Worm (Caenorhabditis elegans) whole organism, L4 larva: ENCODE measurements around the gene F47B7.4.

Experiments used
- D1046.2 ChIP-seq: fragments of 200-800 bp; sonication (Bioruptor generic); IDR thresholded peaks from 2 replicates; pipeline ENCODE4 v1.3.6; 2022; ENCODE audit warnings: missing genetic modification characterization, missing compliant biosample characterization
- F26F4.8 ChIP-seq: fragments of 200-800 bp; sonication (Bioruptor generic); conservative IDR thresholded peaks from 2 replicates; pipeline ENCODE4 v1.3.6; 2022; ENCODE audit warnings: missing genetic modification characterization, missing compliant biosample characterization
- F37D6.2 ChIP-seq: sonication (generic microtip); optimal IDR thresholded peaks from 2 replicates; lab custom pipeline; 2016; ENCODE audit warnings: mild to moderate bottlenecking, missing genetic modification characterization, missing compliant biosample characterization
- F49E8.2 ChIP-seq: sonication (generic microtip); optimal IDR thresholded peaks from 2 replicates; lab custom pipeline; 2016; ENCODE audit warnings: missing compliant biosample characterization, mild to moderate bottlenecking, missing genetic modification characterization, borderline replicate concordance
- R02D3.7 ChIP-seq: fragments of 150-350 bp; sonication (generic microtip); optimal IDR thresholded peaks from 3 replicates; lab custom pipeline; 2014; ENCODE audit warnings: missing biosample characterization, missing genetic modification characterization
- T26A8.4 ChIP-seq: fragments of 200-800 bp; sonication (Bioruptor generic); IDR thresholded peaks from 2 replicates; pipeline ENCODE4 v1.3.6; 2022; ENCODE audit warnings: missing genetic modification characterization, missing compliant biosample characterization
- Y48G9A.11 ChIP-seq: fragments of 200-800 bp; sonication (Bioruptor generic); IDR thresholded peaks from 2 replicates; pipeline ENCODE4 v1.3.6; 2022; ENCODE audit warnings: missing genetic modification reagents, missing genetic modification characterization, missing compliant biosample characterization
- Y5F2A.4 ChIP-seq: fragments of 200-800 bp; sonication (Bioruptor generic); optimal IDR thresholded peaks from 2 replicates; lab custom pipeline; 2018; ENCODE audit warnings: mild to moderate bottlenecking, missing genetic modification characterization, missing compliant biosample characterization
- ceh-32 ChIP-seq: sonication (generic microtip); optimal IDR thresholded peaks from 2 replicates; lab custom pipeline; 2016; ENCODE audit warnings: mild to moderate bottlenecking, missing genetic modification characterization, missing compliant biosample characterization; ENCODE audit not compliant: poor library complexity
- ceh-44 ChIP-seq: fragments of 200-800 bp; sonication (Bioruptor generic); IDR thresholded peaks from 2 replicates; pipeline ENCODE4 v1.3.6; 2022; ENCODE audit warnings: missing genetic modification reagents, missing genetic modification characterization, missing compliant biosample characterization
- daf-12 ChIP-seq: fragments of 150-350 bp; optimal IDR thresholded peaks from 2 replicates; lab custom pipeline; 2014; ENCODE audit warnings: missing biosample characterization, missing genetic modification reagents, missing genetic modification characterization
- daf-16 ChIP-seq, 3 experiments: sonication (generic microtip); optimal IDR thresholded peaks; 2 replicates each; lab custom pipeline; 2016 to 2017; ENCODE audit warnings: missing genetic modification characterization in 3 of 3, missing genetic modification reagents in 3 of 3, mild to moderate bottlenecking in 2 of 3, missing compliant biosample characterization in 2 of 3, missing biosample characterization in 1 of 3, moderate library complexity in 1 of 3
- daf-19 ChIP-seq: fragments of 200-800 bp; sonication (Bioruptor generic); conservative IDR thresholded peaks from 2 replicates; pipeline ENCODE4 v1.3.6; 2022; ENCODE audit warnings: missing genetic modification characterization, missing compliant biosample characterization
- daf-8 ChIP-seq: fragments of 200-800 bp; sonication (Bioruptor generic); IDR thresholded peaks from 2 replicates; pipeline ENCODE4 v1.3.6; 2022; ENCODE audit warnings: missing genetic modification characterization, missing compliant biosample characterization
- dmd-8 ChIP-seq: fragments of 200-800 bp; sonication (Bioruptor generic); IDR thresholded peaks from 2 replicates; pipeline ENCODE4 v1.3.6; 2022; ENCODE audit warnings: missing genetic modification characterization, missing compliant biosample characterization
- dpl-1 ChIP-seq: fragments of 150-350 bp; optimal IDR thresholded peaks from 2 replicates; lab custom pipeline; 2014; ENCODE audit warnings: missing biosample characterization, missing genetic modification reagents, missing genetic modification characterization
- dve-1 ChIP-seq: sonication (generic microtip); optimal IDR thresholded peaks from 2 replicates; lab custom pipeline; 2017; ENCODE audit warnings: antibody characterized with exemption, mild to moderate bottlenecking, missing genetic modification characterization, missing compliant biosample characterization; ENCODE audit not compliant: insufficient read depth
- hmg-1.1 ChIP-seq: fragments of 200-800 bp; sonication (Bioruptor generic); IDR thresholded peaks from 2 replicates; pipeline ENCODE4 v1.3.6; 2022; ENCODE audit warnings: missing genetic modification reagents, missing genetic modification characterization, missing compliant biosample characterization
- lin-1 ChIP-seq: fragments of 200-800 bp; sonication (Bioruptor generic); IDR thresholded peaks from 2 replicates; pipeline ENCODE4 v1.3.6; 2022; ENCODE audit warnings: missing genetic modification reagents, missing genetic modification characterization, missing compliant biosample characterization
- lin-13 ChIP-seq: fragments of 150-350 bp; optimal IDR thresholded peaks from 2 replicates; lab custom pipeline; 2014; ENCODE audit warnings: missing biosample characterization, missing genetic modification reagents, missing genetic modification characterization
- lin-29 ChIP-seq: fragments of 200-800 bp; sonication (Bioruptor generic); IDR thresholded peaks from 2 replicates; pipeline ENCODE4 v1.3.6; 2022; ENCODE audit warnings: missing genetic modification reagents, missing genetic modification characterization, missing compliant biosample characterization
- lin-38 ChIP-seq: fragments of 200-800 bp; sonication (Bioruptor generic); IDR thresholded peaks from 2 replicates; pipeline ENCODE4 v1.3.6; 2022; ENCODE audit warnings: missing genetic modification reagents, missing genetic modification characterization, missing compliant biosample characterization
- lin-39 ChIP-seq: fragments of 150-350 bp; optimal IDR thresholded peaks from 2 replicates; lab custom pipeline; 2014; ENCODE audit warnings: missing biosample characterization, missing genetic modification reagents, missing genetic modification characterization
- madf-5 ChIP-seq, 2 experiments: fragments of 200-800 bp; sonication (Bioruptor generic); IDR thresholded peaks; 2 replicates each; pipeline ENCODE4 v1.3.6; 2022; ENCODE audit warnings: missing compliant biosample characterization in 2 of 2, missing genetic modification characterization in 2 of 2
- mdl-1 ChIP-seq, 2 experiments: fragments of 150-350 bp in 1 of 2; sonication (generic microtip) in 1 of 2; optimal IDR thresholded peaks; 2 replicates each; lab custom pipeline; 2014 to 2017; ENCODE audit warnings: missing biosample characterization in 2 of 2, missing genetic modification characterization in 2 of 2
- nhr-11 ChIP-seq: fragments of 150-350 bp; optimal IDR thresholded peaks from 2 replicates; lab custom pipeline; 2014; ENCODE audit warnings: missing biosample characterization, missing genetic modification characterization
- saeg-2 ChIP-seq: fragments of 200-800 bp; sonication (Bioruptor generic); IDR thresholded peaks from 2 replicates; pipeline ENCODE4 v1.3.6; 2022; ENCODE audit warnings: missing genetic modification reagents, missing genetic modification characterization, missing compliant biosample characterization
- spr-3 ChIP-seq: fragments of 200-800 bp; sonication (Bioruptor generic); optimal IDR thresholded peaks from 2 replicates; lab custom pipeline; 2018; ENCODE audit warnings: mild to moderate bottlenecking, missing genetic modification characterization, missing compliant biosample characterization
- tra-1 ChIP-seq: fragments of 200-800 bp; sonication (Bioruptor generic); IDR thresholded peaks from 2 replicates; pipeline ENCODE4 v1.3.6; 2022; ENCODE audit warnings: missing genetic modification reagents, missing genetic modification characterization, missing compliant biosample characterization
- unc-62 ChIP-seq, 3 experiments: fragments of 150-350 bp in 1 of 3; sonication (generic microtip); optimal IDR thresholded peaks in 2 of 3; peaks in 1 of 3; 1 replicate in 1 of 3; 2 replicates in 2 of 3; lab custom pipeline; 2014 to 2017; ENCODE audit warnings: missing biosample characterization in 3 of 3, missing genetic modification characterization in 3 of 3, missing genetic modification reagents in 3 of 3, missing genotype in 1 of 3
- zag-1 ChIP-seq: fragments of 150-350 bp; optimal IDR thresholded peaks from 2 replicates; lab custom pipeline; 2014; ENCODE audit warnings: missing biosample characterization, missing genetic modification characterization
- zfp-2 ChIP-seq: sonication (generic microtip); optimal IDR thresholded peaks from 2 replicates; lab custom pipeline; 2016; ENCODE audit warnings: mild to moderate bottlenecking, missing genetic modification characterization, missing compliant biosample characterization
- zfp-3 ChIP-seq: fragments of 200-800 bp; sonication (Bioruptor generic); conservative IDR thresholded peaks from 2 replicates; pipeline ENCODE4 v1.3.6; 2022; ENCODE audit warnings: missing genetic modification reagents, missing genetic modification characterization, missing compliant biosample characterization
- ztf-11 ChIP-seq: fragments of 150-350 bp; optimal IDR thresholded peaks from 2 replicates; lab custom pipeline; 2014; ENCODE audit warnings: missing biosample characterization, missing genetic modification characterization

The F47B7.4 gene

ce11 chrX:3814827-3815226 is 48.4 kb upstream of the F47B7.4 start (continued):
- TF ChIP-seq daf-19 (GFP tag; lab: Robert Waterston, UW) (no peak), daf-16 (GFP tag; optimal IDR thresholded peaks at IDR 0.05; lab: Kevin White, UChicago) (no peak), daf-16 (tag; optimal IDR thresholded peaks at IDR 0.05; lab: Kevin White, UChicago) (peak; percentile 97), T26A8.4 (GFP tag; lab: Robert Waterston, UW) (no peak), daf-12 (tag; lab: Kevin White, UChicago) (no peak), tra-1 (no peak), R02D3.7 (no peak), dve-1 (tag; lab: Kevin White, UChicago) (peak; percentile 34), lin-29 (GFP tag; lab: Robert Waterston, UW) (no peak), lin-1 (GFP tag; lab: Robert Waterston, UW) (no peak), dpl-1 (no peak), daf-8 (GFP tag; lab: Robert Waterston, UW) (no peak), lin-39 (tag; lab: Kevin White, UChicago) (no peak), D1046.2 (no peak), hmg-1.1 (GFP tag; lab: Robert Waterston, UW) (no peak), lin-38 (GFP tag; lab: Robert Waterston, UW) (no peak), ceh-32 (tag; lab: Kevin White, UChicago) (no peak), mdl-1 (tag; optimal IDR thresholded peaks at IDR 0.05; lab: Kevin White, UChicago) (peak in 1 of 2 experiments; percentile 11), dmd-8 (GFP tag; lab: Robert Waterston, UW) (no peak), ceh-44 (GFP tag; lab: Robert Waterston, UW) (no peak), spr-3 (GFP tag; lab: Kevin White, UChicago) (no peak), saeg-2 (GFP tag; lab: Robert Waterston, UW) (no peak), madf-5 (GFP tag; IDR thresholded peaks at IDR 0.05; lab: Robert Waterston, UW) (no peak)

DNA sequence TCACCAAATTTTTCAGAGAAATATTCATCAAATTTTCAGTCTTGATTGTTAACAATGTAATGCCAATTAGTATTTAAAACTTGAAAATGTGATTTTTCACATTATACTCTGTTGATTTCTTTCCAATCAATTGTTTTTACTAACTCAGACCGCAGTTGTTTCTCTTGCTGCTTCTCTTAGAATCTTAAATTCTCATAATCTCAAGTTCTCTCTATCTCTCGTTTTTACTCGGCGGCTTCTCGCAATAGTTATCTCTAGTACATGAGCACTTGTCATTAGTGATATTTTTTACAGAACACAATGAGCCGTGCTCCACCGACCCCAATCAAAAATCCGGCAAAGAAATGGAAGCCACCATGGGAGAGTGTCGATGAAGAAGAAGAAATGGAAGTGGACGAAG is 40.7 kb upstream of the F47B7.4 start, which contains the start of gene F35A5.1:
TSS of gene F35A5.1 (plus strand) at position 301 of the 400 bp plus-strand sequence.
- no peak for TF ChIP-seq T26A8.4 (GFP tag; lab: Robert Waterston, UW)
- TF ChIP-seq zag-1 (tag; lab: Kevin White, UChicago), result no peak
- TF ChIP-seq nhr-11 (tag; lab: Kevin White, UChicago), result no peak
- no peak for TF ChIP-seq Y48G9A.11
- TF ChIP-seq ztf-11 (tag; lab: Kevin White, UChicago), result no peak
- TF ChIP-seq F49E8.2 (tag; lab: Kevin White, UChicago), result no peak
- no peak for TF ChIP-seq zfp-3 (GFP tag; lab: Robert Waterston, UW)
- no peak for TF ChIP-seq F26F4.8
- TF ChIP-seq dpl-1, result no peak
- TF ChIP-seq lin-13 (GFP tag; lab: Kevin White, UChicago), result no peak
- no peak for TF ChIP-seq F37D6.2 (tag; lab: Kevin White, UChicago)
- TF ChIP-seq lin-29 (GFP tag; lab: Robert Waterston, UW), result no peak
- TF ChIP-seq lin-38 (GFP tag; lab: Robert Waterston, UW), result no peak
- TF ChIP-seq Y5F2A.4 (GFP tag; lab: Kevin White, UChicago), result no peak

ce11 chrX:3804837-3805236 is 38.4 kb upstream of the F47B7.4 start, which contains the start of gene F35A5.2:
Gene F35A5.2 (plus strand): TSS chrX:3805137.
- TF ChIP-seq daf-12 (tag; lab: Kevin White, UChicago) (no peak), tra-1 (no peak), zfp-2 (tag; lab: Kevin White, UChicago) (no peak), Y5F2A.4 (GFP tag; lab: Kevin White, UChicago) (no peak), unc-62 (GFP tag; optimal IDR thresholded peaks at IDR 0.05 in 1 of 2; lab: Kevin White, UChicago) (peak in 1 of 2 experiments; percentile 56), unc-62 (tag; optimal IDR thresholded peaks at IDR 0.05; lab: Kevin White, UChicago) (no peak), zfp-3 (GFP tag; lab: Robert Waterston, UW) (no peak)
